Fruit fly (Drosophila melanogaster) whole organism, embryonic: ENCODE data around the gene eIF2alpha.

Source experiments
- CG10565 ChIP-seq: fragments of 200-800 bp; sonication (Bioruptor generic); optimal IDR thresholded peaks from 3 replicates; lab custom pipeline; 2016; ENCODE audit warnings: missing biosample characterization, mild to moderate bottlenecking, missing genetic modification characterization
- CG10654 ChIP-seq: fragments of 200-800 bp; sonication (Bioruptor generic); optimal IDR thresholded peaks from 2 replicates; lab custom pipeline; 2016; ENCODE audit warnings: missing biosample characterization, missing genetic modification characterization
- CG11093 ChIP-seq: fragments of 200-800 bp; sonication (Bioruptor generic); IDR thresholded peaks from 3 replicates; pipeline ENCODE4 v1.3.6; 2022; ENCODE audit warnings: missing biosample characterization, missing genetic modification characterization
- CG11456 ChIP-seq: fragments of 200-800 bp; sonication (Bioruptor generic); IDR thresholded peaks from 3 replicates; pipeline ENCODE4 v1.3.6; 2022; ENCODE audit warnings: missing biosample characterization, missing genetic modification characterization
- CG12299 ChIP-seq: fragments of 200-800 bp; sonication (Bioruptor generic); optimal IDR thresholded peaks from 2 replicates; lab custom pipeline; 2018; ENCODE audit warnings: missing biosample characterization, mild to moderate bottlenecking, missing genetic modification characterization
- CG13123 ChIP-seq: fragments of 200-800 bp; sonication (Bioruptor generic); optimal IDR thresholded peaks from 2 replicates; lab custom pipeline; 2016; ENCODE audit warnings: missing biosample characterization, missing genetic modification characterization
- CG1603 ChIP-seq: fragments of 200-800 bp; sonication (Bioruptor generic); optimal IDR thresholded peaks from 2 replicates; lab custom pipeline; 2019; ENCODE audit warnings: missing biosample characterization, mild to moderate bottlenecking, missing genetic modification characterization, moderate library complexity
- CG17361 ChIP-seq: fragments of 200-800 bp; sonication (Bioruptor generic); IDR thresholded peaks from 3 replicates; pipeline ENCODE4 v1.3.6; 2022; ENCODE audit warnings: missing biosample characterization, missing genetic modification characterization
- CG1792 ChIP-seq: fragments of 200-800 bp; sonication (Bioruptor generic); optimal IDR thresholded peaks from 2 replicates; lab custom pipeline; 2016; ENCODE audit warnings: missing biosample characterization, missing genetic modification characterization
- CG2875 ChIP-seq: fragments of 200-800 bp; sonication (Bioruptor generic); optimal IDR thresholded peaks from 2 replicates; lab custom pipeline; 2017; ENCODE audit warnings: missing biosample characterization, mild to moderate bottlenecking, missing genetic modification characterization, missing genetic modification reagents
- CG30020 ChIP-seq: fragments of 200-800 bp; optimal IDR thresholded peaks from 2 replicates; lab custom pipeline; 2019; ENCODE audit warnings: missing biosample characterization, mild to moderate bottlenecking, missing genetic modification characterization, moderate library complexity
- CG30403 ChIP-seq: fragments of 200-800 bp; sonication (Bioruptor generic); optimal IDR thresholded peaks from 3 replicates; lab custom pipeline; 2016; ENCODE audit warnings: missing biosample characterization, missing genetic modification characterization
- CG34376 ChIP-seq: fragments of 200-800 bp; sonication (Bioruptor generic); optimal IDR thresholded peaks from 2 replicates; lab custom pipeline; 2018; ENCODE audit warnings: missing biosample characterization, mild to moderate bottlenecking, missing genetic modification characterization
- CG4730 ChIP-seq: fragments of 200-800 bp; sonication (Bioruptor generic); IDR thresholded peaks from 2 replicates; pipeline ENCODE4 v1.3.6; 2022; ENCODE audit warnings: missing biosample characterization, missing genetic modification characterization
- CG6654 ChIP-seq: fragments of 200-800 bp; sonication (Bioruptor generic); optimal IDR thresholded peaks from 2 replicates; lab custom pipeline; 2017; ENCODE audit warnings: missing biosample characterization, mild to moderate bottlenecking, missing genetic modification characterization
- CG6791 ChIP-seq: fragments of 200-800 bp; sonication (Bioruptor generic); IDR thresholded peaks from 3 replicates; pipeline ENCODE4 v1.3.6; 2022; ENCODE audit warnings: missing biosample characterization, missing genetic modification characterization; ENCODE audit not compliant: partially characterized antibody
- CG7271 ChIP-seq: fragments of 200-800 bp; sonication (Bioruptor generic); optimal IDR thresholded peaks from 2 replicates; lab custom pipeline; 2018; ENCODE audit warnings: missing biosample characterization, mild to moderate bottlenecking, missing genetic modification characterization, moderate library complexity
- CrebB ChIP-seq: fragments of 200-800 bp; sonication (Bioruptor generic); optimal IDR thresholded peaks from 3 replicates; lab custom pipeline; 2018; ENCODE audit warnings: missing biosample characterization, mild to moderate bottlenecking, missing genetic modification characterization
- D19A ChIP-seq: fragments of 200-800 bp; optimal IDR thresholded peaks from 3 replicates; lab custom pipeline; 2019; ENCODE audit warnings: missing biosample characterization, mild to moderate bottlenecking, missing genetic modification characterization, moderate library complexity
- Drgx ChIP-seq: fragments of 200-800 bp; sonication (Bioruptor generic); IDR thresholded peaks from 2 replicates; pipeline ENCODE4 v1.3.6; 2022; ENCODE audit warnings: missing biosample characterization, missing genetic modification characterization
- Eip74EF ChIP-seq, 2 experiments: fragments of 200-800 bp in 1 of 2; fragments of >200 bp in 1 of 2; sonication (Bioruptor generic) in 1 of 2; optimal IDR thresholded peaks; 2 replicates each; lab custom pipeline; 2017 to 2019; ENCODE audit warnings: missing biosample characterization in 2 of 2, missing genetic modification characterization in 2 of 2, mild to moderate bottlenecking in 1 of 2, moderate library complexity in 1 of 2
- HmgD ChIP-seq: fragments of 200-800 bp; sonication (Bioruptor generic); optimal IDR thresholded peaks from 3 replicates; lab custom pipeline; 2016; ENCODE audit warnings: missing biosample characterization, missing genetic modification characterization
- Myb ChIP-seq: fragments of 200-800 bp; sonication (Bioruptor generic); optimal IDR thresholded peaks from 2 replicates; lab custom pipeline; 2016; ENCODE audit warnings: missing biosample characterization, missing genetic modification characterization
- Neu2 ChIP-seq: fragments of 200-800 bp; sonication (Bioruptor generic); optimal IDR thresholded peaks from 3 replicates; lab custom pipeline; 2016; ENCODE audit warnings: missing biosample characterization, missing genetic modification characterization, borderline replicate concordance
- Ravus ChIP-seq: fragments of 200-800 bp; sonication (Bioruptor generic); IDR thresholded peaks from 2 replicates; pipeline ENCODE4 v1.3.6; 2022; ENCODE audit warnings: missing biosample characterization, missing genetic modification characterization
- Sry-δ ChIP-seq: fragments of 200-800 bp; sonication (Bioruptor generic); optimal IDR thresholded peaks from 2 replicates; lab custom pipeline; 2016; ENCODE audit warnings: missing biosample characterization, missing genetic modification characterization
- Stat92E ChIP-seq, 3 experiments: fragments of >200 bp in 2 of 3; fragments of 200-800 bp in 1 of 3; sonication (Bioruptor generic) in 1 of 3; optimal IDR thresholded peaks; 2 replicates each; lab custom pipeline; 2017 to 2019; ENCODE audit warnings: missing biosample characterization in 3 of 3, missing genetic modification characterization in 3 of 3, mild to moderate bottlenecking in 1 of 3, moderate library complexity in 1 of 3
- ase ChIP-seq: fragments of 200-800 bp; sonication (Bioruptor generic); IDR thresholded peaks from 3 replicates; pipeline ENCODE4 v1.3.6; 2022; ENCODE audit warnings: missing biosample characterization, missing genetic modification characterization
- ato ChIP-seq: fragments of 200-800 bp; sonication (Bioruptor generic); IDR thresholded peaks from 2 replicates; pipeline ENCODE4 v1.3.6; 2022; ENCODE audit warnings: missing biosample characterization, missing genetic modification characterization; ENCODE audit not compliant: partially characterized antibody
- cad ChIP-seq: fragments of >200 bp; optimal IDR thresholded peaks from 2 replicates; lab custom pipeline; 2017; ENCODE audit warnings: missing biosample characterization, missing genetic modification characterization
- ci ChIP-seq: fragments of 200-800 bp; sonication (Bioruptor generic); IDR thresholded peaks from 3 replicates; pipeline ENCODE4 v1.3.6; 2022; ENCODE audit warnings: missing biosample characterization, missing genetic modification characterization
- crc ChIP-seq: fragments of 200-800 bp; sonication (Bioruptor generic); optimal IDR thresholded peaks from 2 replicates; lab custom pipeline; 2016; ENCODE audit warnings: missing biosample characterization, missing genetic modification characterization
- cwo ChIP-seq: fragments of 200-800 bp; sonication (Bioruptor generic); optimal IDR thresholded peaks from 3 replicates; lab custom pipeline; 2017; ENCODE audit warnings: missing biosample characterization, missing genetic modification characterization, mild to moderate bottlenecking, moderate library complexity, missing genetic modification reagents
- dmrt11E ChIP-seq: fragments of 200-800 bp; sonication (Bioruptor generic); optimal IDR thresholded peaks from 3 replicates; lab custom pipeline; 2018; ENCODE audit warnings: missing biosample characterization, mild to moderate bottlenecking, missing genetic modification characterization, moderate library complexity
- dmrt99B ChIP-seq: fragments of 200-800 bp; sonication (Bioruptor generic); optimal IDR thresholded peaks from 2 replicates; lab custom pipeline; 2018; ENCODE audit warnings: missing biosample characterization, mild to moderate bottlenecking, missing genetic modification characterization, moderate library complexity
- gcm2 ChIP-seq: fragments of 200-800 bp; sonication (Bioruptor generic); optimal IDR thresholded peaks from 2 replicates; lab custom pipeline; 2016; ENCODE audit warnings: missing biosample characterization, missing genetic modification characterization
- gro ChIP-seq: fragments of 200-800 bp; sonication (Bioruptor generic); optimal IDR thresholded peaks from 2 replicates; lab custom pipeline; 2016; ENCODE audit warnings: missing biosample characterization, missing genetic modification characterization
- gsb ChIP-seq: fragments of 200-800 bp; sonication (Bioruptor generic); IDR thresholded peaks from 2 replicates; pipeline ENCODE4 v1.3.6; 2022; ENCODE audit warnings: missing biosample characterization, missing genetic modification characterization
- h ChIP-seq: fragments of >200 bp; optimal IDR thresholded peaks from 2 replicates; lab custom pipeline; 2017
- jigr1 ChIP-seq: fragments of 200-800 bp; sonication (Bioruptor generic); IDR thresholded peaks from 3 replicates; pipeline ENCODE4 v1.3.6; 2022; ENCODE audit warnings: missing biosample characterization, missing genetic modification characterization
- kni ChIP-seq: fragments of 200-800 bp; sonication (Bioruptor generic); optimal IDR thresholded peaks from 3 replicates; lab custom pipeline; 2017; ENCODE audit warnings: mild to moderate bottlenecking, missing biosample characterization, missing genetic modification reagents, missing genetic modification characterization
- luna ChIP-seq: fragments of 200-800 bp; sonication (Bioruptor generic); optimal IDR thresholded peaks from 2 replicates; lab custom pipeline; 2016; ENCODE audit warnings: missing biosample characterization, missing genetic modification characterization
- mld ChIP-seq: fragments of 200-800 bp; sonication (Bioruptor generic); IDR thresholded peaks from 3 replicates; pipeline ENCODE4 v1.3.6; 2022; ENCODE audit warnings: missing biosample characterization, missing genetic modification characterization; ENCODE audit not compliant: partially characterized antibody
- nom ChIP-seq: fragments of 200-800 bp; sonication (Bioruptor generic); optimal IDR thresholded peaks from 2 replicates; lab custom pipeline; 2017; ENCODE audit warnings: missing biosample characterization, missing genetic modification characterization, mild to moderate bottlenecking, moderate library complexity, missing genetic modification reagents
- pita ChIP-seq: fragments of 200-800 bp; sonication (Bioruptor generic); optimal IDR thresholded peaks from 2 replicates; lab custom pipeline; 2017; ENCODE audit warnings: missing biosample characterization, mild to moderate bottlenecking, missing genetic modification characterization
- seq ChIP-seq: fragments of 200-800 bp; sonication (Bioruptor generic); IDR thresholded peaks from 2 replicates; pipeline ENCODE4 v1.3.6; 2022; ENCODE audit warnings: missing biosample characterization, missing genetic modification characterization
- sob ChIP-seq: fragments of 200-800 bp; sonication (Bioruptor generic); IDR thresholded peaks from 2 replicates; pipeline ENCODE4 v1.3.6; 2022; ENCODE audit warnings: missing biosample characterization, missing genetic modification characterization
- tgo ChIP-seq: fragments of 200-800 bp; sonication (Bioruptor generic); IDR thresholded peaks from 3 replicates; pipeline ENCODE4 v1.3.6; 2022; ENCODE audit warnings: missing biosample characterization, missing genetic modification characterization
- vvl ChIP-seq: fragments of 200-800 bp; sonication (Bioruptor generic); IDR thresholded peaks from 2 replicates; pipeline ENCODE4 v1.3.6; 2022; ENCODE audit warnings: missing biosample characterization, missing genetic modification characterization
- wor ChIP-seq: fragments of 200-800 bp; sonication (Bioruptor generic); IDR thresholded peaks from 2 replicates; pipeline ENCODE4 v1.3.6; 2022; ENCODE audit warnings: missing biosample characterization, missing genetic modification characterization
- z ChIP-seq: fragments of 200-800 bp; sonication (Bioruptor generic); IDR thresholded peaks from 3 replicates; pipeline ENCODE4 v1.3.6; 2022; ENCODE audit warnings: missing biosample characterization, missing genetic modification characterization
- zen2 ChIP-seq: fragments of 200-800 bp; sonication (Bioruptor generic); IDR thresholded peaks from 3 replicates; pipeline ENCODE4 v1.3.6; 2022; ENCODE audit warnings: missing biosample characterization, missing genetic modification characterization; ENCODE audit not compliant: partially characterized antibody

eIF2alpha gene

dm6 chrX:16456582-16456981 lies 9.8 kb upstream of the eIF2alpha start:
- TF ChIP-seq zen2 (no peak), gsb (GFP tag; lab: Robert Waterston, UW) (no peak), Stat92E (GFP tag; optimal IDR thresholded peaks at IDR 0.05; lab: Kevin White, UChicago) (no peak), CG13123 (no peak), HmgD (no peak), CG2875 (GFP tag; lab: Kevin White, UChicago) (no peak), CG34376 (GFP tag; lab: Kevin White, UChicago) (no peak), CG11456 (GFP tag; lab: Robert Waterston, UW) (no peak), wor (GFP tag; lab: Robert Waterston, UW) (no peak), Eip74EF (GFP tag; optimal IDR thresholded peaks at IDR 0.05; lab: Kevin White, UChicago) (no peak), CG1792 (GFP tag; lab: Kevin White, UChicago) (no peak), mld (GFP tag; lab: Robert Waterston, UW) (no peak), CG30403 (GFP tag; lab: Kevin White, UChicago) (no peak), CG7271 (tag; lab: Kevin White, UChicago) (no peak), cwo (GFP tag; lab: Kevin White, UChicago) (no peak), dmrt11E (tag; lab: Kevin White, UChicago) (no peak), CG10565 (GFP tag; lab: Kevin White, UChicago) (no peak), CG6791 (GFP tag; lab: Robert Waterston, UW) (peak; percentile 72; the same call in 2 of the 3 replicates), D19A (tag; lab: Kevin White, UChicago) (no peak), cad (no peak), ase (GFP tag; lab: Robert Waterston, UW) (no peak), ci (GFP tag; lab: Robert Waterston, UW) (no peak; the same call in 2 of the 3 replicates), CG6654 (GFP tag; lab: Kevin White, UChicago) (no peak), CrebB (tag; lab: Kevin White, UChicago) (no peak), sob (GFP tag; lab: Robert Waterston, UW) (no peak), gro (GFP tag; lab: Kevin White, UChicago) (no peak), luna (GFP tag; lab: Kevin White, UChicago) (no peak), Neu2 (GFP tag; lab: Kevin White, UChicago) (no peak), nom (GFP tag; lab: Kevin White, UChicago) (no peak), z (GFP tag; lab: Robert Waterston, UW) (no peak), seq (GFP tag; lab: Robert Waterston, UW) (no peak), crc (GFP tag; lab: Kevin White, UChicago) (no peak), Ravus (GFP tag; lab: Robert Waterston, UW) (no peak), vvl (GFP tag; lab: Robert Waterston, UW) (peak; percentile 32; the same call in 1 of the 2 replicates), tgo (GFP tag; lab: Robert Waterston, UW) (no peak), Myb (GFP tag; lab: Kevin White, UChicago) (no peak), pita (GFP tag; lab: Kevin White, UChicago) (no peak), h (no peak), dmrt99B (no peak), ato (GFP tag; lab: Robert Waterston, UW) (0 out of 2 replicates have a peak, but pooled peaks have one; percentile 52), CG30020 (tag; lab: Kevin White, UChicago) (no peak), Sry-δ (GFP tag; lab: Kevin White, UChicago) (no peak), kni (peak; percentile 81), CG11093 (no peak), Drgx (no peak), gcm2 (no peak), CG12299 (no peak), CG4730 (GFP tag; lab: Robert Waterston, UW) (no peak), CG10654 (no peak), jigr1 (GFP tag; lab: Robert Waterston, UW) (no peak), CG17361 (no peak), CG1603 (peak; percentile 42)
